Fruit fly (Drosophila melanogaster) whole organism, embryonic: ENCODE data around the gene sro.
A peak's percentile ranks its signal among the peaks of the same experiment; 100 is the strongest.

ENCODE experiments used
- Abd-B ChIP-seq: fragments of 200-800 bp; sonication (Bioruptor generic); optimal IDR thresholded peaks from 2 replicates; lab custom pipeline; 2018; ENCODE audit warnings: missing biosample characterization, mild to moderate bottlenecking, missing genetic modification characterization, moderate library complexity
- Bgb ChIP-seq: fragments of 200-800 bp; sonication (Bioruptor generic); IDR thresholded peaks from 2 replicates; pipeline ENCODE4 v1.3.6; 2022; ENCODE audit warnings: missing biosample characterization, missing genetic modification characterization; ENCODE audit not compliant: partially characterized antibody
- C15 ChIP-seq: fragments of 200-800 bp; sonication (Bioruptor generic); IDR thresholded peaks from 3 replicates; pipeline ENCODE4 v1.3.6; 2022; ENCODE audit warnings: missing biosample characterization, missing genetic modification characterization
- CG10274 ChIP-seq: fragments of 200-800 bp; sonication (Bioruptor generic); optimal IDR thresholded peaks from 3 replicates; lab custom pipeline; 2017; ENCODE audit warnings: missing biosample characterization, mild to moderate bottlenecking, missing genetic modification characterization
- CG10462 ChIP-seq: fragments of 200-800 bp; sonication (Bioruptor generic); optimal IDR thresholded peaks from 2 replicates; lab custom pipeline; 2016; ENCODE audit warnings: missing biosample characterization, missing genetic modification characterization
- CG11504 ChIP-seq: fragments of 200-800 bp; sonication (Bioruptor generic); optimal IDR thresholded peaks from 3 replicates; lab custom pipeline; 2019; ENCODE audit warnings: missing biosample characterization, mild to moderate bottlenecking, missing genetic modification characterization, moderate library complexity
- CG11695 ChIP-seq: fragments of 200-800 bp; sonication (Bioruptor generic); IDR thresholded peaks from 3 replicates; pipeline ENCODE4 v1.3.6; 2022; ENCODE audit warnings: missing biosample characterization, missing genetic modification characterization
- CG12744 ChIP-seq: fragments of 200-800 bp; sonication (Bioruptor generic); optimal IDR thresholded peaks from 2 replicates; lab custom pipeline; 2016; ENCODE audit warnings: missing biosample characterization, missing genetic modification characterization
- CG13775 ChIP-seq: fragments of 200-800 bp; sonication (Bioruptor generic); optimal IDR thresholded peaks from 3 replicates; lab custom pipeline; 2017; ENCODE audit warnings: missing biosample characterization, mild to moderate bottlenecking, missing genetic modification characterization
- CG13894 ChIP-seq: fragments of 200-800 bp; sonication (Bioruptor generic); optimal IDR thresholded peaks from 3 replicates; lab custom pipeline; 2018; ENCODE audit warnings: missing biosample characterization, mild to moderate bottlenecking, missing genetic modification characterization, moderate library complexity
- CG14441 ChIP-seq: fragments of 200-800 bp; sonication (Bioruptor generic); IDR thresholded peaks from 2 replicates; pipeline ENCODE4 v1.3.6; 2022; ENCODE audit warnings: missing biosample characterization, missing genetic modification characterization
- CG14860 ChIP-seq: fragments of 200-800 bp; sonication (Bioruptor generic); IDR thresholded peaks from 3 replicates; pipeline ENCODE4 v1.3.6; 2022; ENCODE audit warnings: missing biosample characterization, missing genetic modification characterization; ENCODE audit not compliant: partially characterized antibody
- CG15514 ChIP-seq: fragments of 200-800 bp; sonication (Bioruptor generic); optimal IDR thresholded peaks from 3 replicates; lab custom pipeline; 2017; ENCODE audit warnings: missing biosample characterization, missing genetic modification characterization, mild to moderate bottlenecking, moderate library complexity, missing genetic modification reagents
- CG1647 ChIP-seq: fragments of 200-800 bp; sonication (Bioruptor generic); optimal IDR thresholded peaks from 3 replicates; lab custom pipeline; 2016; ENCODE audit warnings: missing biosample characterization, missing genetic modification characterization
- CG18262 ChIP-seq: fragments of 200-800 bp; optimal IDR thresholded peaks from 3 replicates; lab custom pipeline; 2019; ENCODE audit warnings: missing biosample characterization, mild to moderate bottlenecking, missing genetic modification characterization, moderate library complexity
- CG31388 ChIP-seq: fragments of 200-800 bp; sonication (Bioruptor generic); optimal IDR thresholded peaks from 2 replicates; lab custom pipeline; 2016; ENCODE audit warnings: missing biosample characterization, missing genetic modification characterization
- CG4282 ChIP-seq: fragments of 200-800 bp; sonication (Bioruptor generic); optimal IDR thresholded peaks from 2 replicates; lab custom pipeline; 2016; ENCODE audit warnings: missing biosample characterization, missing genetic modification characterization
- CG4360 ChIP-seq: fragments of 200-800 bp; sonication (Bioruptor generic); IDR thresholded peaks from 2 replicates; pipeline ENCODE4 v1.3.6; 2022; ENCODE audit warnings: missing biosample characterization, missing genetic modification characterization
- CG4820 ChIP-seq: fragments of 200-800 bp; sonication (Bioruptor generic); optimal IDR thresholded peaks from 3 replicates; lab custom pipeline; 2016; ENCODE audit warnings: missing biosample characterization, missing genetic modification characterization
- CG5180 ChIP-seq: fragments of 200-800 bp; sonication (Bioruptor generic); optimal IDR thresholded peaks from 3 replicates; lab custom pipeline; 2017; ENCODE audit warnings: missing biosample characterization, missing genetic modification characterization, mild to moderate bottlenecking, moderate library complexity, missing genetic modification reagents
- CG6175 ChIP-seq: fragments of 200-800 bp; sonication (Bioruptor generic); IDR thresholded peaks from 3 replicates; pipeline ENCODE4 v1.3.6; 2022; ENCODE audit warnings: missing biosample characterization, missing genetic modification characterization
- CG7987 ChIP-seq: fragments of 200-800 bp; sonication (Bioruptor generic); optimal IDR thresholded peaks from 2 replicates; lab custom pipeline; 2018; ENCODE audit warnings: missing biosample characterization, mild to moderate bottlenecking, missing genetic modification characterization, moderate library complexity
- CG9215 ChIP-seq: fragments of 200-800 bp; sonication (Bioruptor generic); IDR thresholded peaks from 2 replicates; pipeline ENCODE4 v1.3.6; 2022; ENCODE audit warnings: missing biosample characterization, missing genetic modification characterization
- CG9797 ChIP-seq: fragments of 200-800 bp; sonication (Bioruptor generic); optimal IDR thresholded peaks from 3 replicates; lab custom pipeline; 2018; ENCODE audit warnings: missing biosample characterization, mild to moderate bottlenecking, missing genetic modification characterization
- CoRest ChIP-seq: fragments of 200-800 bp; sonication (Bioruptor generic); optimal IDR thresholded peaks from 3 replicates; lab custom pipeline; 2018; ENCODE audit warnings: missing biosample characterization, mild to moderate bottlenecking, missing genetic modification characterization, moderate library complexity
- Doc2 ChIP-seq: fragments of 200-800 bp; sonication (Bioruptor generic); IDR thresholded peaks from 2 replicates; pipeline ENCODE4 v1.3.6; 2022; ENCODE audit warnings: missing biosample characterization, missing genetic modification characterization
- Elba2 ChIP-seq: fragments of 200-800 bp; sonication (Bioruptor generic); optimal IDR thresholded peaks from 3 replicates; lab custom pipeline; 2016; ENCODE audit warnings: missing biosample characterization, missing genetic modification characterization
- HLH54F ChIP-seq: fragments of 200-800 bp; sonication (Bioruptor generic); optimal IDR thresholded peaks from 3 replicates; lab custom pipeline; 2016; ENCODE audit warnings: missing biosample characterization, missing genetic modification characterization
- HLHmδ ChIP-seq: fragments of 200-800 bp; sonication (Bioruptor generic); optimal IDR thresholded peaks from 2 replicates; lab custom pipeline; 2018; ENCODE audit warnings: missing biosample characterization, mild to moderate bottlenecking, missing genetic modification characterization, moderate library complexity
- Hand ChIP-seq: fragments of 200-800 bp; sonication (Bioruptor generic); optimal IDR thresholded peaks from 2 replicates; lab custom pipeline; 2017; ENCODE audit warnings: mild to moderate bottlenecking, missing biosample characterization, missing genetic modification reagents, missing genetic modification characterization
- Lhr ChIP-seq: fragments of 200-800 bp; sonication (Bioruptor generic); optimal IDR thresholded peaks from 3 replicates; lab custom pipeline; 2017; ENCODE audit warnings: mild to moderate bottlenecking, missing biosample characterization, missing genetic modification reagents, missing genetic modification characterization
- NK7.1 ChIP-seq: fragments of 200-800 bp; sonication (Bioruptor generic); optimal IDR thresholded peaks from 3 replicates; lab custom pipeline; 2016; ENCODE audit warnings: missing biosample characterization, missing genetic modification characterization
- Oaz ChIP-seq: fragments of 200-800 bp; sonication (Bioruptor generic); IDR thresholded peaks from 2 replicates; pipeline ENCODE4 v1.3.6; 2022; ENCODE audit warnings: missing biosample characterization, missing genetic modification characterization
- Opbp ChIP-seq: fragments of 200-800 bp; sonication (Bioruptor generic); IDR thresholded peaks from 3 replicates; pipeline ENCODE4 v1.3.6; 2022; ENCODE audit warnings: missing biosample characterization, missing genetic modification characterization; ENCODE audit not compliant: partially characterized antibody
- Ravus ChIP-seq: fragments of 200-800 bp; sonication (Bioruptor generic); IDR thresholded peaks from 2 replicates; pipeline ENCODE4 v1.3.6; 2022; ENCODE audit warnings: missing biosample characterization, missing genetic modification characterization
- Scr ChIP-seq: fragments of 200-800 bp; sonication (Bioruptor generic); IDR thresholded peaks from 2 replicates; pipeline ENCODE4 v1.3.6; 2022; ENCODE audit warnings: missing biosample characterization, missing genetic modification characterization; ENCODE audit not compliant: partially characterized antibody
- aop ChIP-seq: fragments of 200-800 bp; sonication (Bioruptor generic); IDR thresholded peaks from 2 replicates; pipeline ENCODE4 v1.3.6; 2022; ENCODE audit warnings: missing biosample characterization, missing genetic modification characterization
- cg ChIP-seq: fragments of 200-800 bp; sonication (Bioruptor generic); optimal IDR thresholded peaks from 3 replicates; lab custom pipeline; 2019; ENCODE audit warnings: missing biosample characterization, mild to moderate bottlenecking, missing genetic modification characterization, moderate library complexity
- chif ChIP-seq, 2 experiments: fragments of 200-800 bp; sonication (Bioruptor generic); optimal IDR thresholded peaks; 3 replicates each; lab custom pipeline; 2016; ENCODE audit warnings: missing biosample characterization in 2 of 2, missing genetic modification characterization in 2 of 2
- gcm2 ChIP-seq: fragments of 200-800 bp; sonication (Bioruptor generic); optimal IDR thresholded peaks from 2 replicates; lab custom pipeline; 2016; ENCODE audit warnings: missing biosample characterization, missing genetic modification characterization
- jumu ChIP-seq: fragments of 200-800 bp; sonication (Bioruptor generic); optimal IDR thresholded peaks from 3 replicates; lab custom pipeline; 2016; ENCODE audit warnings: missing biosample characterization, missing genetic modification characterization
- lmd ChIP-seq: fragments of 200-800 bp; sonication (Bioruptor generic); IDR thresholded peaks from 2 replicates; pipeline ENCODE4 v1.3.6; 2022; ENCODE audit warnings: missing biosample characterization, missing genetic modification characterization
- maf-S ChIP-seq: fragments of 200-800 bp; sonication (Bioruptor generic); optimal IDR thresholded peaks from 2 replicates; lab custom pipeline; 2016; ENCODE audit warnings: missing biosample characterization, missing genetic modification characterization
- oc ChIP-seq: fragments of 200-800 bp; sonication (Bioruptor generic); optimal IDR thresholded peaks from 2 replicates; lab custom pipeline; 2018; ENCODE audit warnings: missing biosample characterization, mild to moderate bottlenecking, missing genetic modification characterization, moderate library complexity
- otp ChIP-seq: fragments of 200-800 bp; sonication (Bioruptor generic); IDR thresholded peaks from 3 replicates; pipeline ENCODE4, ENCODE4 v1.3.6; 2022; ENCODE audit warnings: missing biosample characterization, missing genetic modification characterization
- rib ChIP-seq: fragments of 200-800 bp; sonication (Bioruptor generic); IDR thresholded peaks from 2 replicates; pipeline ENCODE4 v1.3.6; 2022; ENCODE audit warnings: missing biosample characterization, missing genetic modification characterization
- so ChIP-seq: fragments of 200-800 bp; sonication (Bioruptor generic); IDR thresholded peaks from 3 replicates; pipeline ENCODE4 v1.3.6; 2022; ENCODE audit warnings: missing biosample characterization, missing genetic modification characterization
- vvl ChIP-seq: fragments of 200-800 bp; sonication (Bioruptor generic); IDR thresholded peaks from 2 replicates; pipeline ENCODE4 v1.3.6; 2022; ENCODE audit warnings: missing biosample characterization, missing genetic modification characterization
- wek ChIP-seq: fragments of 200-800 bp; sonication (Bioruptor generic); optimal IDR thresholded peaks from 3 replicates; lab custom pipeline; 2018; ENCODE audit warnings: missing biosample characterization, mild to moderate bottlenecking, missing genetic modification characterization, moderate library complexity

sro gene

DNA sequence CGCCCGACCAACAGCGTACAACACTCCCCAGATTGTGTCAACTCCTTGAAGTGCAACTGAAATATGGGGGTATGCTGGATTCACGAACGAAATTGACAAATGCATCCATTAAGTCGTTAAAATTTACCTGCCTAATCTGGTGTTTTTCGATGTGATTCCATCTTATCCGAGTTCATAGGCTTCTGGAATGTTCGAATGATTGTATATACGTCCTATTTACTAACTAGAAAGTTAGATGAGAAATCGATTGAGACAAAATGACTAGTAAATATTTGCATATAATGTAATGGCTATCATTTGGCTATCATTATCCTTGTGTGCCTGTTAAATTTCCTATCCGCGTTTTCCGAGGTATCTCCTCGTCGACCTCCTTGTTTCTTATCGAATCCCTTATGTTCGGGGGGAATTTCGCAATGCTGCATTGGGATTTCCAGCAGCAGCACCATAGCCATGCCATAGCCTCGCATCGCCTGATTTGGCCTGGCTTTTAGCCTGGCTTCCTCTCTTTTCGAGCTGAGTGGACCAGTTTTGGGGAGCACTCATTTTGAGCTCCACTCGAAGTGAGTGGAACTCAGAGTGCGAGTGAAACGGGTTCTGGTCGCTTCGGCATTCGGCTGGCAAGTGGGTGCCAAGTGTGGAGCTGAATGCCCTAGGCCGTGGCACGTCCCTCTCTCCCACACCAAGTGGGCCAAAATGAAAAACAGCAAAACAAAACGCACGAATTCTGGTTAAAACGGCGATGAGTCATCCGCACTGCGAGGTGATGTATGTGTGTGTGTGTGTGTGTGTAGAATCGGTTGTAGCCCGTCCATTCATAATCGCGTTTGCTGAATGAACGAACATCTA is 16.0 kb upstream of the sro start (continued):
- no peak for TF ChIP-seq CG11695 (GFP tag; lab: Robert Waterston, UW)
- TF ChIP-seq CoRest (tag; lab: Kevin White, UChicago) = no peak
- no peak for TF ChIP-seq CG4360
- no peak for TF ChIP-seq chif (GFP tag; optimal IDR thresholded peaks at IDR 0.05; lab: Kevin White, UChicago)
- no peak for TF ChIP-seq maf-S (GFP tag; lab: Kevin White, UChicago)
- peak; percentile 68 for TF ChIP-seq CG13894 (tag; lab: Kevin White, UChicago)
- no peak for TF ChIP-seq NK7.1 (GFP tag; lab: Kevin White, UChicago)
- TF ChIP-seq vvl = no peak
- no peak for TF ChIP-seq CG10462 (GFP tag; lab: Kevin White, UChicago)
- no peak for TF ChIP-seq Lhr (GFP tag; lab: Kevin White, UChicago)
- no peak for TF ChIP-seq CG14860 (GFP tag; lab: Robert Waterston, UW)
- no peak for TF ChIP-seq CG5180 (GFP tag; lab: Kevin White, UChicago)
- TF ChIP-seq CG7987 (GFP tag; lab: Kevin White, UChicago) = no peak
- peak; percentile 58; the same call in 1 of the 3 replicates for TF ChIP-seq CG6175
- no peak; the same call in 1 of the 2 replicates for TF ChIP-seq CG14441
- no peak for TF ChIP-seq CG11504 (tag; lab: Kevin White, UChicago)
- TF ChIP-seq CG31388 (GFP tag; lab: Kevin White, UChicago) = no peak
- no peak for TF ChIP-seq Oaz (GFP tag; lab: Robert Waterston, UW)
- TF ChIP-seq HLH54F (GFP tag; lab: Kevin White, UChicago) = no peak
- no peak for TF ChIP-seq Abd-B
- peak; percentile 49; the same call in 1 of the 2 replicates for TF ChIP-seq rib (GFP tag; lab: Robert Waterston, UW)
- peak; percentile 44 for TF ChIP-seq cg (GFP tag; lab: Kevin White, UChicago)
- peak; percentile 66; the same call in 1 of the 2 replicates for TF ChIP-seq Bgb (GFP tag; lab: Robert Waterston, UW)
- TF ChIP-seq CG12744 (GFP tag; lab: Kevin White, UChicago) = no peak
- no peak for TF ChIP-seq Ravus (GFP tag; lab: Robert Waterston, UW)
- no peak for TF ChIP-seq CG1647
- TF ChIP-seq CG18262 (tag; lab: Kevin White, UChicago) = no peak
- no peak for TF ChIP-seq CG4820 (GFP tag; lab: Kevin White, UChicago)
- TF ChIP-seq CG13775 (GFP tag; lab: Kevin White, UChicago) = no peak
- TF ChIP-seq jumu = no peak
- TF ChIP-seq CG9215 (GFP tag; lab: Robert Waterston, UW) = no peak
- TF ChIP-seq Elba2 (GFP tag; lab: Kevin White, UChicago) = no peak
- no peak for TF ChIP-seq C15
- peak; percentile 29 for TF ChIP-seq CG15514 (GFP tag; lab: Kevin White, UChicago)
- no peak for TF ChIP-seq CG4282 (GFP tag; lab: Kevin White, UChicago)
- no peak for TF ChIP-seq CG9797 (GFP tag; lab: Kevin White, UChicago)
- no peak for TF ChIP-seq Opbp
- TF ChIP-seq CG10274 (GFP tag; lab: Kevin White, UChicago) = no peak
- TF ChIP-seq Doc2 (GFP tag; lab: Robert Waterston, UW) = no peak
- TF ChIP-seq Scr = peak; percentile 53
- TF ChIP-seq Hand (GFP tag; lab: Kevin White, UChicago) = no peak
- no peak for TF ChIP-seq gcm2 (GFP tag; lab: Kevin White, UChicago)
- TF ChIP-seq HLHmδ (GFP tag; lab: Kevin White, UChicago) = no peak
- no peak for TF ChIP-seq otp (GFP tag; lab: Robert Waterston, UW)
- no peak for TF ChIP-seq aop (GFP tag; lab: Robert Waterston, UW)
- no peak for TF ChIP-seq oc
- no peak for TF ChIP-seq wek (GFP tag; lab: Kevin White, UChicago)
- no peak for TF ChIP-seq so
- no peak for TF ChIP-seq lmd (GFP tag; lab: Robert Waterston, UW)
